Worm (Caenorhabditis elegans): ENCODE results near the gene kdin-1.
A peak's percentile ranks its signal among the peaks of the same experiment; 100 is the strongest.

Gene kdin-1

ce11 chrIV:11025941-11026340, 12.5 kb upstream of the kdin-1 start (continued):
- peak; percentile 68 for TF ChIP-seq attf-3 (GFP tag; conservative IDR thresholded peaks at IDR 0.05)
- TF ChIP-seq attf-6 (GFP tag; IDR thresholded peaks at IDR 0.05), result peak; percentile 77
- TF ChIP-seq Y79H2A.3 (GFP tag; conservative IDR thresholded peaks at IDR 0.05), result peak; percentile 79; the same call in 1 of the 2 replicates
- no peak for TF ChIP-seq pha-4 (tag; optimal IDR thresholded peaks at IDR 0.05)
- TF ChIP-seq ccch-3 (GFP tag; optimal IDR thresholded peaks at IDR 0.05), result no peak
- peak; percentile 79 for TF ChIP-seq rcor-1 (GFP tag; IDR thresholded peaks at IDR 0.05)
- TF ChIP-seq aptf-2 (GFP tag; conservative IDR thresholded peaks at IDR 0.05), result peak; percentile 75; the same call in 1 of the 2 replicates
- TF ChIP-seq lin-35 (GFP tag; optimal IDR thresholded peaks at IDR 0.05), result no peak
- TF ChIP-seq snpc-1.1 (tag; optimal IDR thresholded peaks at IDR 0.05; ENCODE audit: insufficient read depth), result peak; percentile 53
- no peak for TF ChIP-seq F55B11.4 (tag; optimal IDR thresholded peaks at IDR 0.05; ENCODE audit: borderline replicate concordance, insufficient read depth)
- peak; percentile 64 for TF ChIP-seq snpc-1.3 (tag; optimal IDR thresholded peaks at IDR 0.05; ENCODE audit: insufficient read depth)
- peak; percentile 66; the same call in 1 of the 2 replicates for TF ChIP-seq ceh-100 (GFP tag; IDR thresholded peaks at IDR 0.05)
- peak; percentile 56; the same call in 1 of the 2 replicates for TF ChIP-seq bed-1 (GFP tag; IDR thresholded peaks at IDR 0.05)
- peak; percentile 76 for TF ChIP-seq somi-1 (GFP tag; optimal IDR thresholded peaks at IDR 0.05)
- 0 out of 2 replicates have a peak, but pooled peaks have one; percentile 43 for TF ChIP-seq Y56A3A.18 (GFP tag; IDR thresholded peaks at IDR 0.05)
- TF ChIP-seq nfyb-1 (GFP tag; IDR thresholded peaks at IDR 0.05), result peak; percentile 87
- peak; percentile 60 for TF ChIP-seq F33H1.4 (GFP tag; IDR thresholded peaks at IDR 0.05)
- peak; percentile 53 for TF ChIP-seq egrh-3 (GFP tag; IDR thresholded peaks at IDR 0.05)
- no peak; the same call in 1 of the 2 replicates for TF ChIP-seq Y95B8A.8 (GFP tag; IDR thresholded peaks at IDR 0.05)
- peak; percentile 85; the same call in 1 of the 2 replicates for TF ChIP-seq aptf-3 (GFP tag; IDR thresholded peaks at IDR 0.05)
- TF ChIP-seq ekl-4 (GFP tag; IDR thresholded peaks at IDR 0.05), result peak; percentile 88
- peak; percentile 63; the same call in 1 of the 2 replicates for TF ChIP-seq lir-1 (GFP tag; conservative IDR thresholded peaks at IDR 0.05)
- peak; percentile 63; the same call in 1 of the 2 replicates for TF ChIP-seq C06A6.2 (GFP tag; conservative IDR thresholded peaks at IDR 0.05)
- TF ChIP-seq ztf-18 (tag; optimal IDR thresholded peaks at IDR 0.05), result peak; percentile 82
- peak; percentile 79; the same call in 1 of the 2 replicates for TF ChIP-seq Y53F4B.3 (GFP tag; IDR thresholded peaks at IDR 0.05)
- TF ChIP-seq atf-7 (tag; optimal IDR thresholded peaks at IDR 0.05), result peak; percentile 77
- TF ChIP-seq sea-2 (GFP tag; IDR thresholded peaks at IDR 0.05), result peak; percentile 79; the same call in 1 of the 2 replicates
- TF ChIP-seq pbrm-1 (GFP tag; IDR thresholded peaks at IDR 0.05), result peak; percentile 89
- peak; percentile 73 for TF ChIP-seq hmg-20 (GFP tag; IDR thresholded peaks at IDR 0.05)
- TF ChIP-seq K12H6.12 (tag; optimal IDR thresholded peaks at IDR 0.05), result peak; percentile 34
- TF ChIP-seq hsf-1 (GFP tag; IDR thresholded peaks at IDR 0.05), result peak; percentile 80; the same call in 1 of the 2 replicates
- peak; percentile 89 for TF ChIP-seq B0261.1 (tag; optimal IDR thresholded peaks at IDR 0.05)
- peak; percentile 92 for TF ChIP-seq mes-4 (tag; optimal IDR thresholded peaks at IDR 0.05)
- TF ChIP-seq sdz-38 (tag; optimal IDR thresholded peaks at IDR 0.05), result peak; percentile 64
- peak; percentile 25 for TF ChIP-seq nhr-80 (tag; optimal IDR thresholded peaks at IDR 0.05)
- TF ChIP-seq hrde-1 (tag; optimal IDR thresholded peaks at IDR 0.05; ENCODE audit: borderline replicate concordance), result peak; percentile 95
- TF ChIP-seq ceh-40 (GFP tag; IDR thresholded peaks at IDR 0.05), result peak; percentile 92; the same call in 1 of the 2 replicates
- TF ChIP-seq F10E7.11 (tag; optimal IDR thresholded peaks at IDR 0.05), result peak; percentile 82
- TF ChIP-seq unc-62 (GFP tag; optimal IDR thresholded peaks at IDR 0.05), result no peak
- TF ChIP-seq mxl-1 (tag; optimal IDR thresholded peaks at IDR 0.05), result peak; percentile 95
- peak; percentile 68 for TF ChIP-seq B0019.2 (GFP tag; conservative IDR thresholded peaks at IDR 0.05)
- no peak; the same call in none of the 2 replicates for TF ChIP-seq Y53G8AR.9 (GFP tag; conservative IDR thresholded peaks at IDR 0.05)
- TF ChIP-seq madf-8 (GFP tag; conservative IDR thresholded peaks at IDR 0.05), result peak; percentile 55; the same call in 1 of the 2 replicates
- TF ChIP-seq let-526 (GFP tag; IDR thresholded peaks at IDR 0.05), result peak; percentile 85
- peak; percentile 97 for TF ChIP-seq sptf-2 (GFP tag; optimal IDR thresholded peaks at IDR 0.05)
- TF ChIP-seq dpl-1 (GFP tag; optimal IDR thresholded peaks at IDR 0.05), result no peak
- TF ChIP-seq F57C9.4 (tag; optimal IDR thresholded peaks at IDR 0.05), result peak; percentile 82
